Worm (Caenorhabditis elegans) whole organism, L3 larva: ENCODE results near the gene Y46G5A.15.

Experiments
- ZK546.5 ChIP-seq: sonication (generic microtip); optimal IDR thresholded peaks from 2 replicates; lab custom pipeline; 2017; ENCODE audit warnings: missing biosample characterization, missing genetic modification characterization
- aly-2 ChIP-seq: fragments of 150-350 bp; optimal IDR thresholded peaks from 2 replicates; lab custom pipeline; 2014; ENCODE audit warnings: missing biosample characterization, missing genetic modification characterization
- ceh-16 ChIP-seq: sonication (generic microtip); optimal IDR thresholded peaks from 2 replicates; lab custom pipeline; 2017; ENCODE audit warnings: missing biosample characterization, missing genetic modification characterization
- ceh-28 ChIP-seq: fragments of 150-350 bp; optimal IDR thresholded peaks from 2 replicates; lab custom pipeline; 2014; ENCODE audit warnings: missing biosample characterization, missing genetic modification reagents, missing genetic modification characterization
- ceh-82 ChIP-seq: fragments of 150-350 bp; optimal IDR thresholded peaks from 2 replicates; lab custom pipeline; 2014; ENCODE audit warnings: missing biosample characterization, missing genetic modification characterization
- ceh-9 ChIP-seq: sonication (generic microtip); optimal IDR thresholded peaks from 2 replicates; lab custom pipeline; 2018; ENCODE audit warnings: missing biosample characterization, missing genetic modification characterization
- daf-12 ChIP-seq: fragments of 150-350 bp; optimal IDR thresholded peaks from 2 replicates; lab custom pipeline; 2014; ENCODE audit warnings: missing biosample characterization, missing genetic modification reagents, missing genetic modification characterization
- egl-5 ChIP-seq: fragments of 150-350 bp; optimal IDR thresholded peaks from 2 replicates; lab custom pipeline; 2017; ENCODE audit warnings: missing biosample characterization, missing genetic modification reagents, missing genetic modification characterization, inconsistent platforms
- elt-1 ChIP-seq: fragments of 150-350 bp; optimal IDR thresholded peaks from 2 replicates; lab custom pipeline; 2014; ENCODE audit warnings: missing biosample characterization, missing genetic modification characterization
- elt-2 ChIP-seq: sonication (generic microtip); optimal IDR thresholded peaks from 2 replicates; lab custom pipeline; 2016; ENCODE audit warnings: missing genetic modification reagents, mild to moderate bottlenecking, missing genetic modification characterization, missing compliant biosample characterization
- fkh-10 ChIP-seq: sonication (generic microtip); optimal IDR thresholded peaks from 2 replicates; lab custom pipeline; 2017; ENCODE audit warnings: missing biosample characterization, missing genetic modification reagents, missing genetic modification characterization
- fos-1 ChIP-seq: fragments of 150-350 bp; optimal IDR thresholded peaks from 2 replicates; lab custom pipeline; 2014; ENCODE audit warnings: missing biosample characterization, missing genetic modification characterization
- hmg-11 ChIP-seq: sonication (generic microtip); optimal IDR thresholded peaks from 2 replicates; lab custom pipeline; 2016; ENCODE audit warnings: missing genetic modification characterization, missing compliant biosample characterization
- jun-1 ChIP-seq: fragments of 150-350 bp; optimal IDR thresholded peaks from 2 replicates; lab custom pipeline; 2014; ENCODE audit warnings: missing biosample characterization, missing genetic modification reagents, missing genetic modification characterization
- lin-15B ChIP-seq: fragments of 150-350 bp; optimal IDR thresholded peaks from 2 replicates; lab custom pipeline; 2014; ENCODE audit warnings: missing biosample characterization, missing genetic modification characterization
- lin-39 ChIP-seq: fragments of 150-350 bp; optimal IDR thresholded peaks from 2 replicates; lab custom pipeline; 2018; ENCODE audit warnings: missing biosample characterization, missing genetic modification reagents, missing genetic modification characterization
- lsy-12 ChIP-seq: sonication (generic microtip); optimal IDR thresholded peaks from 2 replicates; lab custom pipeline; 2016; ENCODE audit warnings: mild to moderate bottlenecking, missing genetic modification characterization, missing compliant biosample characterization
- mdl-1 ChIP-seq: fragments of 150-350 bp; optimal IDR thresholded peaks from 2 replicates; lab custom pipeline; 2014; ENCODE audit warnings: missing biosample characterization, missing genetic modification characterization
- mml-1 ChIP-seq: fragments of 150-350 bp; sonication (generic microtip); optimal IDR thresholded peaks from 3 replicates; lab custom pipeline; 2014; ENCODE audit warnings: missing biosample characterization, missing genetic modification characterization
- nfya-1 ChIP-seq: sonication (generic microtip); optimal IDR thresholded peaks from 2 replicates; lab custom pipeline; 2017; ENCODE audit warnings: missing genetic modification characterization, mild to moderate bottlenecking, missing compliant biosample characterization, antibody characterized with exemption, moderate library complexity; ENCODE audit not compliant: insufficient read depth
- nhr-12 ChIP-seq: fragments of 150-350 bp; optimal IDR thresholded peaks from 2 replicates; lab custom pipeline; 2014; ENCODE audit warnings: missing biosample characterization, missing genetic modification characterization
- nhr-25 ChIP-seq: sonication (generic microtip); optimal IDR thresholded peaks from 2 replicates; lab custom pipeline; 2017; ENCODE audit warnings: missing biosample characterization, missing genetic modification characterization
- nhr-28 ChIP-seq: fragments of 150-350 bp; optimal IDR thresholded peaks from 2 replicates; lab custom pipeline; 2014; ENCODE audit warnings: missing biosample characterization, missing genetic modification characterization
- nhr-67 ChIP-seq: fragments of 150-350 bp; optimal IDR thresholded peaks from 2 replicates; lab custom pipeline; 2014; ENCODE audit warnings: missing biosample characterization, missing genetic modification characterization
- nhr-77 ChIP-seq: fragments of 150-350 bp; optimal IDR thresholded peaks from 2 replicates; lab custom pipeline; 2014; ENCODE audit warnings: missing biosample characterization, missing genetic modification characterization
- pha-4 ChIP-seq: fragments of 150-350 bp; optimal IDR thresholded peaks from 2 replicates; lab custom pipeline; 2014; ENCODE audit warnings: missing biosample characterization, missing genetic modification reagents, missing genetic modification characterization
- pqm-1 ChIP-seq: fragments of 150-350 bp; optimal IDR thresholded peaks from 2 replicates; lab custom pipeline; 2017; ENCODE audit warnings: missing biosample characterization, missing genetic modification characterization, inconsistent platforms
- sea-2 ChIP-seq: fragments of 150-350 bp; sonication (generic microtip); optimal IDR thresholded peaks from 4 replicates; lab custom pipeline; 2014; ENCODE audit warnings: missing biosample characterization, missing genetic modification reagents, missing genetic modification characterization
- skn-1 ChIP-seq: fragments of 150-350 bp; optimal IDR thresholded peaks from 2 replicates; lab custom pipeline; 2014; ENCODE audit warnings: missing biosample characterization, missing genetic modification characterization
- snpc-4 ChIP-seq: fragments of 150-350 bp; optimal IDR thresholded peaks from 2 replicates; lab custom pipeline; 2014; ENCODE audit warnings: missing biosample characterization, missing genetic modification characterization
- unc-39 ChIP-seq: sonication (generic microtip); optimal IDR thresholded peaks from 4 replicates; lab custom pipeline; 2017; ENCODE audit warnings: missing biosample characterization, missing genetic modification characterization
- unc-62 ChIP-seq: fragments of 150-350 bp; sonication (generic microtip); optimal IDR thresholded peaks from 4 replicates; lab custom pipeline; 2014; ENCODE audit warnings: missing biosample characterization, missing genetic modification reagents, missing genetic modification characterization
- zag-1 ChIP-seq: fragments of 150-350 bp; optimal IDR thresholded peaks from 2 replicates; lab custom pipeline; 2014; ENCODE audit warnings: missing biosample characterization, missing genetic modification characterization
- ztf-11 ChIP-seq: fragments of 150-350 bp; optimal IDR thresholded peaks from 2 replicates; lab custom pipeline; 2014; ENCODE audit warnings: missing biosample characterization, missing genetic modification characterization

The Y46G5A.15 gene

ce11 chrII:12785391-12785790 is at the start of gene Y46G5A.15:
Gene Y46G5A.15, minus strand, starts transcription at chrII:12785416.
- TF ChIP-seq ceh-82 (tag; lab: Kevin White, UChicago) (no peak), snpc-4 (tag; lab: Kevin White, UChicago) (no peak), pha-4 (tag; lab: Kevin White, UChicago) (peak; percentile 31)

- TF ChIP-seq mml-1 (tag; lab: Kevin White, UChicago) (no peak), aly-2 (no peak), fos-1 (tag; lab: Kevin White, UChicago) (no peak), unc-39 (no peak), nhr-25 (tag; lab: Kevin White, UChicago) (no peak), lin-39 (no peak), nhr-77 (no peak), lin-15B (no peak)
These were observed 45.1 kb upstream of the Y46G5A.15 start, which contains the start of gene bcmo-1 for ce11 chrII:12830347-12830746. Gene bcmo-1, plus strand, starts transcription at chrII:12830676.

DNA sequence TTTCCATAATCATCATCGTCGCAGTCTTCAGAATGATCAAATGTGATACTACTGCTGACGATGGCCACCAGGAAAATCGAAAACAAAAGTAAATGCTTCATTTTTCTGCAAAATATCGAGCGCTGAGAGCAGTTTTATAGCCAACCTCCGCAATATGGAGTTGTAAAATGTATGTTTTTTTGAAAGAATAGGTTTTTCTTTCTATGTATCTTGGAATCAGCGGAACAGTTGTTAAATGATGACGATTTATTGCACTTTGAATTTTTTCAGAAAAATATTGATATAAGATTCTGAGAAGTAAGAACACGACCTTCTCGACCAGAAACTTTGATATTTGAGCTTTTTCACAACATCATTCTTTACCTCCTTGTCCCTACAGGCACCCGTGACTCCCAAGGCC is 43.6 kb upstream of the Y46G5A.15 start, which contains the start of gene Y46G5A.23:
Gene Y46G5A.23, minus strand, starts transcription at position 101 of the 400 bp plus-strand sequence.
- TF ChIP-seq pha-4 (tag; lab: Kevin White, UChicago) (no peak), ceh-9 (tag; lab: Kevin White, UChicago) (no peak), nhr-77 (no peak), ceh-82 (tag; lab: Kevin White, UChicago) (no peak), ceh-16 (no peak), hmg-11 (tag; lab: Kevin White, UChicago) (no peak), ztf-11 (tag; lab: Kevin White, UChicago) (no peak), pqm-1 (tag; lab: Kevin White, UChicago) (no peak), nhr-12 (tag; lab: Kevin White, UChicago) (no peak), skn-1 (tag; lab: Kevin White, UChicago) (no peak)

DNA sequence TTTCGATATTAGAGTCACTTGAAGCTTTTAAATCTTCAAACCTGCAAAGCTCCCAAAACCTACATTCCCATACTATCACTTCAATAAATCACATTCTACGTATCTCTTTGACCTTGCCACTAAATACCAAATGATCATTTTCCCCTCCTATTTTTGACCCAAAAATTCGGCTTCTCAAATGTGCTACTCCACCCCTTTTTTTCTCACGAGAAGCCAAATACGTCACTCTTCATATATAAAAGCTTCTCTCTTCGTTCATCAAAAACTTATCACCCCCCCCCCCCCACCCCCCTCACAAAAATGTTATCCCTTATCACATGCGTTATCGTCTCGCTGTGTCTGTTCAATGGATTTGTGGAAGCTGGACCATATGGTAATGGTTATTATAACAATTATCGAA is 41.5 kb upstream of the Y46G5A.15 start, which contains the start of gene Y46G5A.38:
Gene Y46G5A.38, plus strand, starts transcription at position 301 of the 400 bp plus-strand sequence.
- TF ChIP-seq jun-1 (tag; lab: Kevin White, UChicago) (no peak), nhr-77 (no peak), unc-62 (GFP tag; lab: Kevin White, UChicago) (no peak)
- TF ChIP-seq, all 47 proteins: peak for 0

DNA sequence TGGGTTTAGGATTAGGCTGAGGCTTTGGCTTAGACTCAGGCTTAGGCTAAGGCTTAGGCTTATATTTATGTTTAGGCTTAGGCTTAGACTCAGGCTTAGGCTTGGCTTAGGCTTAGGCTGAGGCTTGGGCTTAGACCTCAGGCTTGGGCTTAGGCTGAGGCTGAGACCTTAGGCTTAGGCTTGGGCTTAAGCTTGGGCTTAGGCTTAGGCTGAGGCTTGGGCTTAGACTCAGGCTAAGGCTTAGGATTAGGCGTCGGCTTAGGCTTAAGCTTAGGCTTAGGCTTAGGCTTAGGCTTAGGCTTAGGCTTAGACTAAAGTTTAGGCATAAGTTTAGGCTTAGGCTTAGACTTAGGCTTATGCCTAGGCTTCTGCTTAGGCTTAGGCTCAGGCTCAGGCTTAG is 39.2 kb upstream of the Y46G5A.15 start:
- TF ChIP-seq fkh-10 (GFP tag; lab: Kevin White, UChicago): no peak
- TF ChIP-seq ceh-28: no peak
- no peak for TF ChIP-seq nhr-25 (tag; lab: Kevin White, UChicago)
- no peak for TF ChIP-seq lsy-12 (tag; lab: Kevin White, UChicago)
- no peak for TF ChIP-seq elt-2 (tag; lab: Kevin White, UChicago)
- TF ChIP-seq mdl-1 (tag; lab: Kevin White, UChicago): no peak
- no peak for TF ChIP-seq ceh-16
- TF ChIP-seq nhr-77: no peak
- no peak for TF ChIP-seq egl-5
- no peak for TF ChIP-seq sea-2
- TF ChIP-seq elt-1 (tag; lab: Kevin White, UChicago): no peak
- TF ChIP-seq nhr-28 (tag; lab: Kevin White, UChicago): no peak
- no peak for TF ChIP-seq zag-1 (tag; lab: Kevin White, UChicago)

ce11 chrII:12823437-12823836 is 38.2 kb upstream of the Y46G5A.15 start, which contains the start of gene Y46G5A.36:
Gene Y46G5A.36, plus strand, starts transcription at chrII:12823679.
- TF ChIP-seq mml-1 (tag; lab: Kevin White, UChicago) (no peak), nhr-12 (tag; lab: Kevin White, UChicago) (no peak), elt-2 (tag; lab: Kevin White, UChicago) (peak; percentile 90), nhr-67 (no peak), zag-1 (tag; lab: Kevin White, UChicago) (no peak), nfya-1 (tag; lab: Kevin White, UChicago) (no peak), ceh-82 (tag; lab: Kevin White, UChicago) (no peak), nhr-28 (tag; lab: Kevin White, UChicago) (no peak), pqm-1 (tag; lab: Kevin White, UChicago) (peak; percentile 79), daf-12 (tag; lab: Kevin White, UChicago) (no peak), unc-39 (no peak), ceh-28 (no peak), ZK546.5 (no peak)
